Fruit fly (Drosophila melanogaster) ovary, adult (tissue): ENCODE measurements around the gene pdgy.

ENCODE experiments used
- CG17801 ChIP-seq: fragments of 200-800 bp; optimal IDR thresholded peaks from 2 replicates; lab custom pipeline; 2019; ENCODE audit warnings: missing biosample characterization, mild to moderate bottlenecking, missing genetic modification characterization, moderate library complexity; ENCODE audit not compliant: partially characterized antibody

The pdgy gene

dm6 chrX:14923277-14924019 is 29.9 kb downstream of the pdgy start, which contains the start of gene CG9503:
Gene CG9503 (minus strand): TSS chrX:14923493.
- no peak for TF ChIP-seq CG17801

dm6 chrX:14922396-14923276 is 30.7 kb downstream of the pdgy start:
- no peak for TF ChIP-seq CG17801

dm6 chrX:14918750-14919247 is 34.5 kb downstream of the pdgy start, which contains the start of gene Eo:
Gene Eo (minus strand): TSS chrX:14918800.
- TF ChIP-seq CG17801: peak; percentile 35

DNA sequence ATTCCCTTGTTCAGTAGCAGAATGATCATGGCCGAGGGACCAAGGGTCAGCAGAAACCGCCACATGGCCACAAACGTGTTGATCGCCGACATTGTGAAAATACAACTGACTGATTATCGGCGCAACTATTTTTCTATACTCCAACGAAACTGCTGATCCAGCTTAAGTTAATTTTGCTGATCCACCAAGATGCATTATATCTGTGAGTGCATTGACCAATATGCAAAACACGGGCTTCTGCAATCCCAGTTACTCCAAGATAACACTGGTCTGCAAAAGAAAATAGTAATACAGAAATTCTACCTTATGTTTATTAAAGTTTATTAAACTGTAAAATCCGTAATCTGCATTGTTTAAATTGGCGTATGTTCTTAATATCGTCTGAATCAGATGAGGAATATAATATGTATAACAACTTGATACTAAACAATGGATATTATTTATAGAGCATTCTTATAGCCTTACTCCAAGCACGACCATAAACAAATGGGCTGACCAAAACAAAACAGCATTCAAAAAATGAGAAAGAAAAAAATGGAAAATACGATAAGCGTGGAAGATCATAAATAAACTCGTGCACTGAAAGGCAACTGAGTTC is 39.5 kb downstream of the pdgy start, which contains the start of gene CG12398:
CG12398 (minus strand) TSS at position 107 of the 598 bp plus-strand sequence.
- peak; percentile 60 for TF ChIP-seq CG17801

DNA sequence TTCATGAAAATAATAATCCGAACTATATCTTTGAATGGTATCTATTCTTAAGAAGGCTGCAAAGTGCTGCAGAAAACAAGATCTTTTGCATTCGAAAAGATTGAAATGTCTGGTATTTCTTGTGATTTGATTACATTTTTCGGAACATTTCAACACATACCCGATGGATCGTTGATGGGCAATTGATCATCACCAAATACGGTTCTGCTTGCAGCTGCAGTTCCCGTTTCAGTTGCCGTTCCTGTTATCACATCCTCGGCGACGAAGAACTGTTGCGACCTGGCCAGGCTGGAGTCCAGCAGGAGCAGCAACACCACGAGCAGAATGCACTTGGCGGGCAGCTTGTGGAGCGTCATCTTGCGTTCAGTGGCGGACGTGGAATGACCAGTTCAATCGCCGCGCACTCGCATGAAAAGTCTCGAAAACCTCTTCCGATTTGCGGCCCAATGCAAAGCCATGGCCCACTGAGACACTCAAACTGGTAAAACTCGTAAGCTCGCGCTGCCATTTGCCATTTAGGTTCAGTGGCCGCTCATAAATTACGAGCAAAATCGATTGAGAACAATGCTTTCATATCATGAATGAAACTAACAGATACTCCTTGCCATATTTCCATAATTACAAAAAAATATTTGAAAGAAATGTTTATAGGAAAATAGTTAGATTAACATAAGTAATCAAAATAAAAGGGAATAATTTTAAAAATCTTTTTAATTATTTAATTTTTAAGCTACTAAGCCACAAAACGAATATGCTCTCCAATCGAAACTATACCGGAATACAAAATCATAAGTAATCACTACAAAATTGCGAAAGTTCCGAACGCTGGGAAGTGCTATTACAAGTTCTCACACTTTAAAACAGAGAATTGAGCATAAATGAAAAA is 42.6 kb downstream of the pdgy start, which contains the start of gene CG14406:
CG14406 (minus strand) TSS at position 382 of the 886 bp plus-strand sequence.
- no peak for TF ChIP-seq CG17801

- TF ChIP-seq CG17801: no peak
These were observed 43.5 kb downstream of the pdgy start, which contains the start of gene fiz for dm6 chrX:14909658-14910378. Gene fiz (minus strand): TSS chrX:14909708.

- TF ChIP-seq CG17801: no peak
These were observed 44.3 kb downstream of the pdgy start for dm6 chrX:14909051-14909450.

dm6 chrX:14905499-14906044 is 47.8 kb downstream of the pdgy start, which contains the start of gene CG9512:
Gene CG9512 (minus strand): TSS chrX:14905549.
- no peak for TF ChIP-seq CG17801

- no peak for TF ChIP-seq CG17801
These were observed 55.7 kb downstream of the pdgy start for dm6 chrX:14897592-14897991.

DNA sequence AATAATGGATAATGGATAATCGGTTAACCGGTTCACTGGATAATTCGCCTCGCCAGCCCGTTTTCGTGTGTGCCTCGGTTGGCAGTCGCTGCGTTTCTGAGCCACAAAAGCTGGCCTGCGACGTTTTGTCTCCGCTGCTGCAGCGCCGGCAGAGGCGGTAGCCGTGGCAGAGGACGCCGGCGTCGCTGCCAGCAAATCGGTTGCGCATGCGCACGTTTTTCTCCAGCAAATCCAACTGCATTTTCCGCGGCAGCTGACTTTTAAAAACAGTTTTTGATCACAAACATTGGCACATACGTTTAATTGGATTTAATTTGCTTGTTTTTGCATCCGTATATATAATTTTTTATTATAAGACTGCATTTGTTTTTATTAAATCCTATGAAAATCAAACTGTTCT is 56.5 kb downstream of the pdgy start, which contains the start of gene CG9514:
CG9514 (minus strand) TSS at position 101 of the 400 bp plus-strand sequence.
- TF ChIP-seq CG17801: no peak

DNA sequence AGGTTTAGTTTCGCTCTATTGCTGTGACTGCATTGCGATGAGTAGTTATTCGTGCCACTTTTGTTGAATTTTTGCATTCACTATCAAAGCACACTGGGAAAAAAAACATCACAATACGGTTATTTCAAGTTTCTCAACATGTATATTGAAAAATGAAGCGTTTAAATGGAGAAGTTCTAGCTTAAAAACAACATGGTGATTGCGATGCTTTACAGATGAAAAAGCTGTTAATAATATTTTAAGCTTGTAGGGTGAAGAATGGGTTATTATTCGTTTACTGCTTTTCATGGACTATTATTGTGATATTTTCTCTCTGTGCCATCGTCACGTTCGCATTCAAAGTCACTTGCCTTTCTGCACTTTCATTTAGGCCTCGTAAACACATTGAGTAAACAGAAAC is 57.0 kb downstream of the pdgy start:
- no peak for TF ChIP-seq CG17801

DNA sequence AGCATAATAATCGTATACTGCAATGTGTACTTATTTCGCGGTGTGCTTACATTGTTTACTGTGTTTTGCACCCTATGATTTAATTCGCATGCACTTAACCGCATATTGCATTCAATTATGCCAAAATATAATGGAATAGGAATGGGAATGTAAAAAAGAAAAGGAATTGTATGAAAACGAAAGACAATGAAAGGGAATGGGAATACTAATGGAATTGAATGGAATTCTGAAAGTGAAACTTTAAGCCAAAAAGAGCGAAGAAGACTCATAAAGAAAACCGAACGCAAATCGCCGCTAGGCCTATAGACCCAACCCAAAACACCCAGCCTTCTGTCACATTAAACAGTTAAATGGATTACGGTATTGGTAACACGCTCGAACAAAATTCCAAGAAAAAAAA is 59.5 kb downstream of the pdgy start:
- no peak for TF ChIP-seq CG17801

- no peak for TF ChIP-seq CG17801
These were observed 61.0 kb downstream of the pdgy start for dm6 chrX:14892303-14892702.

- TF ChIP-seq CG17801: no peak
These were observed 67.8 kb downstream of the pdgy start for dm6 chrX:14885554-14885953.
